Worm (Caenorhabditis elegans) whole organism, L4 larva: ENCODE results near the gene F19G12.9.

Source experiments
- R02D3.7 ChIP-seq: fragments of 150-350 bp; sonication (generic microtip); optimal IDR thresholded peaks from 3 replicates; lab custom pipeline; 2014; ENCODE audit warnings: missing biosample characterization, missing genetic modification characterization
- T26A8.4 ChIP-seq: fragments of 200-800 bp; sonication (Bioruptor generic); IDR thresholded peaks from 2 replicates; pipeline ENCODE4 v1.3.6; 2022; ENCODE audit warnings: missing genetic modification characterization, missing compliant biosample characterization
- ZK337.2 ChIP-seq: fragments of 200-800 bp; sonication (Bioruptor generic); IDR thresholded peaks from 2 replicates; pipeline ENCODE4 v1.3.6; 2022; ENCODE audit warnings: missing genetic modification reagents, missing genetic modification characterization, missing compliant biosample characterization
- ama-1 ChIP-seq: fragments of 150-350 bp; optimal IDR thresholded peaks from 2 replicates; lab custom pipeline; 2014; ENCODE audit warnings: inconsistent platforms, mixed read lengths
- ctbp-1 ChIP-seq: fragments of 200-800 bp; sonication (Bioruptor generic); IDR thresholded peaks from 2 replicates; pipeline ENCODE4 v1.3.6; 2022; ENCODE audit warnings: missing genetic modification reagents, missing genetic modification characterization, missing compliant biosample characterization
- daf-16 ChIP-seq, 3 experiments: sonication (generic microtip); optimal IDR thresholded peaks; 2 replicates each; lab custom pipeline; 2016 to 2017; ENCODE audit warnings: missing genetic modification characterization in 3 of 3, missing genetic modification reagents in 3 of 3, mild to moderate bottlenecking in 2 of 3, missing compliant biosample characterization in 2 of 3, missing biosample characterization in 1 of 3, moderate library complexity in 1 of 3
- fkh-10 ChIP-seq: fragments of 150-350 bp; optimal IDR thresholded peaks from 2 replicates; lab custom pipeline; 2014; ENCODE audit warnings: missing biosample characterization, missing genetic modification reagents, missing genetic modification characterization
- lim-7 ChIP-seq: fragments of 200-800 bp; sonication (Bioruptor generic); IDR thresholded peaks from 2 replicates; pipeline ENCODE4 v1.3.6; 2022; ENCODE audit warnings: missing genetic modification characterization, missing compliant biosample characterization
- mxl-3 ChIP-seq: fragments of 200-800 bp; sonication (Bioruptor generic); optimal IDR thresholded peaks from 2 replicates; lab custom pipeline; 2018; ENCODE audit warnings: mild to moderate bottlenecking, missing genetic modification characterization, missing compliant biosample characterization
- nhr-6 ChIP-seq: fragments of 150-350 bp; optimal IDR thresholded peaks from 2 replicates; lab custom pipeline; 2014; ENCODE audit warnings: missing biosample characterization, missing genetic modification characterization
- set-16 ChIP-seq: fragments of 200-800 bp; sonication (Bioruptor generic); IDR thresholded peaks from 2 replicates; pipeline ENCODE4 v1.3.6; 2022; ENCODE audit warnings: missing genetic modification reagents, missing genetic modification characterization, missing compliant biosample characterization
- zfp-3 ChIP-seq: fragments of 200-800 bp; sonication (Bioruptor generic); conservative IDR thresholded peaks from 2 replicates; pipeline ENCODE4 v1.3.6; 2022; ENCODE audit warnings: missing genetic modification reagents, missing genetic modification characterization, missing compliant biosample characterization
- ztf-11 ChIP-seq: fragments of 150-350 bp; optimal IDR thresholded peaks from 2 replicates; lab custom pipeline; 2014; ENCODE audit warnings: missing biosample characterization, missing genetic modification characterization
- ztf-7 ChIP-seq: fragments of 150-350 bp; optimal IDR thresholded peaks from 2 replicates; lab custom pipeline; 2014; ENCODE audit warnings: missing biosample characterization, missing genetic modification characterization

F19G12.9 gene

ce11 chrX:1459756-1460155 is 40.7 kb downstream of the F19G12.9 start:
- TF ChIP-seq daf-16 (GFP tag; optimal IDR thresholded peaks at IDR 0.05; lab: Kevin White, UChicago), result no peak
- peak; percentile 58 for TF ChIP-seq daf-16 (tag; optimal IDR thresholded peaks at IDR 0.05; lab: Kevin White, UChicago)
- no peak for TF ChIP-seq lim-7 (GFP tag; lab: Robert Waterston, UW)

ce11 chrX:1464699-1465098 is 45.7 kb downstream of the F19G12.9 start, which contains the start of gene D1005.6:
D1005.6 (minus strand) TSS chrX:1464799.
- TF ChIP-seq zfp-3 (GFP tag; lab: Robert Waterston, UW) (no peak), nhr-6 (tag; lab: Kevin White, UChicago) (no peak), ztf-11 (tag; lab: Kevin White, UChicago) (no peak), ctbp-1 (GFP tag; lab: Robert Waterston, UW) (no peak), R02D3.7 (tag; lab: Kevin White, UChicago) (no peak), ztf-7 (tag; lab: Kevin White, UChicago) (no peak), set-16 (GFP tag; lab: Robert Waterston, UW) (no peak), mxl-3 (GFP tag; lab: Kevin White, UChicago) (no peak), ama-1 (lab: Kevin White, UChicago) (no peak), T26A8.4 (GFP tag; lab: Robert Waterston, UW) (no peak)

- TF ChIP-seq ZK337.2 (GFP tag; lab: Robert Waterston, UW), result 0 out of 2 replicates have a peak, but pooled peaks have one; percentile 11
- TF ChIP-seq daf-16 (GFP tag; optimal IDR thresholded peaks at IDR 0.05; lab: Kevin White, UChicago), result no peak
- no peak for TF ChIP-seq daf-16 (tag; optimal IDR thresholded peaks at IDR 0.05; lab: Kevin White, UChicago)
- peak; percentile 73 for TF ChIP-seq fkh-10
Measured at ce11 chrX:1468057-1468456, 49.0 kb downstream of the F19G12.9 start.
